Fruit fly (Drosophila melanogaster): ENCODE measurements around the gene Gr64b.

Gene Gr64b

dm6 chr3L:4026506-4026868 is 1.9 kb upstream of the Gr64b start, which contains the start of gene Gr64a:
Gr64a (plus strand) TSS chr3L:4026769.
- TF ChIP-seq noc (tag; optimal IDR thresholded peaks at IDR 0.05): no peak

- TF ChIP-seq noc (tag; optimal IDR thresholded peaks at IDR 0.05): no peak
Observed at dm6 chr3L:4031762-4032161, 3.4 kb downstream of the Gr64b start, which contains the start of the genes Gr64d and Gr64e. Gr64d (plus strand) TSS chr3L:4032062. Gr64e (plus strand) TSS chr3L:4032141.

- TF ChIP-seq noc (tag; optimal IDR thresholded peaks at IDR 0.05): no peak
Observed at dm6 chr3L:4035499-4035898, 7.1 kb downstream of the Gr64b start, which contains the start of gene Gr64f. Gr64f (plus strand) TSS chr3L:4035799.

- no peak for TF ChIP-seq noc (tag; optimal IDR thresholded peaks at IDR 0.05)
Observed at dm6 chr3L:4040247-4040925, 12.0 kb downstream of the Gr64b start, which contains the start of the genes CG11593 and Rcd5. CG11593 (minus strand) TSS chr3L:4040482. Rcd5 (plus strand) TSS chr3L:4040529.

dm6 chr3L:4044497-4044896 is 16.1 kb downstream of the Gr64b start:
- no peak for TF ChIP-seq noc (tag; optimal IDR thresholded peaks at IDR 0.05)

- TF ChIP-seq noc (tag; optimal IDR thresholded peaks at IDR 0.05): no peak
Observed at dm6 chr3L:4046289-4046688, 17.9 kb downstream of the Gr64b start, which contains the start of gene CG1136. CG1136 (plus strand) TSS chr3L:4046596.

dm6 chr3L:4047635-4048034 is 19.2 kb downstream of the Gr64b start, which contains the start of gene Dpy-30L2:
Dpy-30L2 (minus strand) TSS chr3L:4047735.
- TF ChIP-seq noc (tag; optimal IDR thresholded peaks at IDR 0.05): no peak

dm6 chr3L:4049082-4049481 is 20.7 kb downstream of the Gr64b start:
- no peak for TF ChIP-seq noc (tag; optimal IDR thresholded peaks at IDR 0.05)

- TF ChIP-seq noc (tag; optimal IDR thresholded peaks at IDR 0.05): no peak
Observed at dm6 chr3L:4055438-4055962, 27.1 kb downstream of the Gr64b start.

- no peak for TF ChIP-seq noc (tag; optimal IDR thresholded peaks at IDR 0.05)
Observed at dm6 chr3L:4056812-4057211, 28.4 kb downstream of the Gr64b start.

dm6 chr3L:4059293-4059820 is 31.0 kb downstream of the Gr64b start, which contains the start of gene Ugt305A1:
Ugt305A1 (plus strand) TSS chr3L:4059770.
- TF ChIP-seq noc (tag; optimal IDR thresholded peaks at IDR 0.05): no peak

dm6 chr3L:4061921-4062474 is 33.6 kb downstream of the Gr64b start, which contains the start of gene dib:
dib (plus strand) TSS chr3L:4062292.
- TF ChIP-seq noc (tag; optimal IDR thresholded peaks at IDR 0.05): no peak

dm6 chr3L:4068368-4068767 is 40.0 kb downstream of the Gr64b start:
- TF ChIP-seq noc (tag; optimal IDR thresholded peaks at IDR 0.05): no peak

dm6 chr3L:4069069-4069468 is 40.7 kb downstream of the Gr64b start, which contains the start of gene CG32259:
CG32259 (plus strand) TSS chr3L:4069369.
- TF ChIP-seq noc (tag; optimal IDR thresholded peaks at IDR 0.05): no peak

- TF ChIP-seq noc (tag; optimal IDR thresholded peaks at IDR 0.05): peak; percentile 88
Observed at dm6 chr3L:4070221-4070995, 42.0 kb downstream of the Gr64b start.

dm6 chr3L:4070996-4071379 is 42.6 kb downstream of the Gr64b start:
- no peak for TF ChIP-seq noc (tag; optimal IDR thresholded peaks at IDR 0.05)

Measured in whole organism, larva.